Worm (Caenorhabditis elegans) whole organism, dauer: ENCODE measurements around the gene H06I04.6.

ENCODE experiments used
- unc-62 ChIP-seq: sonication (generic microtip); optimal IDR thresholded peaks from 2 replicates; lab custom pipeline; 2017; ENCODE audit warnings: missing biosample characterization, missing genetic modification reagents, missing genetic modification characterization

H06I04.6 gene

DNA sequence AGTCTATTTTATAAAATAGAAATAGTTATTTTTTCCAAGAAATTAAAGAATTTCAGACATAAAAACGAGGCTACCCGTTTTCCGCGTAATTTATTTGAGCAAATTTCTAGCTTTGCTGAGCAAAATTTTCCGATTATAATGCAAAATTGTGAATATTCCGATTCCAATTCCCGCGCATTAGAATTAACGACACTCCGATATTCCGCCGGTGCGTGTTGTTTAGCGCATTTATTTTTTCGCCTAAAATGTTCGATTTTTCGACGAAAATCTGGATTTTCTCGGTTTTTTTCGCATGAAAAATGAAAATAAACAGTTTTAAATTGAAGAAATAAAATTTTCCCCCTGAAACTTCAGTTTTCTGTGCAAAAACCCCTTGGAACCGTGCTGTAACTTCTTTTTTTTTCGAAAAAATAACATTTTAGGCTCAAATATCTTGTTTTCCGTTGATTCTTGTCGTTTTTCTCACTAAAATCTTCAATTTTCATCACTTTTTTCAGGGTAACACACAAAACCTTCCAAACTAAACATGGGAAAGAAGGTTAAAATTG is 6.0 kb upstream of the H06I04.6 start, which contains the start of gene H06I04.3:
H06I04.3 (plus strand) TSS at position 498 of the 548 bp plus-strand sequence.
- no peak for TF ChIP-seq unc-62 (GFP tag; lab: Kevin White, UChicago)

- no peak for TF ChIP-seq unc-62 (GFP tag; lab: Kevin White, UChicago)
Observed at ce11 chrIII:3069101-3069500, 5.0 kb upstream of the H06I04.6 start.

DNA sequence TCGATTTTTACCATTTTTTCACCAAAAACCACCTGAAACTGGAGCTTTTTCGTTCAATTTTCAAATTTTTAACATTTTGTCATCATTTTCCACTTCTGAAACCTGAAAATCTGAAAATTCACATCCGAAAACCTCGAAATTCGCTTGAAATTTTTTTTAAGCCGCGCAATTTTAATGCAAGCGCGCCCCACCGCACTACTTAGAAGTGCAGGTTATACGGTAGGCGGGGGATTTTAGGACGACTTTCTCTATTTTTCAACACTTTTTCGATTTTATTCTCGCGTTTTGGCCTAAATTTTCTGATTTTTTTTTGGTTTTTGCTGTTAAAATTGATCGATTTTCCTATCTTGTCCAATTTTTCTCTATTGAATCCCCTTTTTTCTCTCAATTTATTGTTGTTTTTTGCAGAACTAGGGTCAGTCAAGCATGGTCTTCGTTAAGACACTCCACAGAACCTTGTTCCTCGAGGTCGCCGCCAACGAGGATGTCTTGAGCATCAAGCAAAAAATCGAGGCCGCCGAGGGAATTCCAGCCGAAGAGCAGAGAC is 3.8 kb upstream of the H06I04.6 start, which contains the start of gene ubl-1:
ubl-1 (plus strand) TSS at position 402 of the 547 bp plus-strand sequence.
- TF ChIP-seq unc-62 (GFP tag; lab: Kevin White, UChicago), result no peak

DNA sequence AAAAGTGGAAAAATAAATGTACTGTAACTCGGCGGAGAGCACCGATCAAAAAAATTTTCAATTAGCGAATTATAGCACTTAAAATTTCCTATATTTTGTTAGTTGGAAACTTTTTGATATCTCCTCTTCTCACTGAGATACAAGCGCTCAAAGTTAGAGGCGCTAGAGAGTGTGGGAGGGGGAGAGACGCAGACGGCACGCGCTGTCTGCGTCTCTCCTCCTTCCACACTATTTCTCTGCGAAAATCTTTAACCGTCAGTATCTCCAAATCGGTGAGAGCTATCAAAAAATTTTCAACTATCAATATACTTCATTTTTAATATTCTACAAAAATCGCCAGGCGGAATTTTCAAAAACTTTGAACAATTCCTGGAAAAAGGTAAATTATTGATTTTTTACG is 2.6 kb upstream of the H06I04.6 start:
- no peak for TF ChIP-seq unc-62 (GFP tag; lab: Kevin White, UChicago)

DNA sequence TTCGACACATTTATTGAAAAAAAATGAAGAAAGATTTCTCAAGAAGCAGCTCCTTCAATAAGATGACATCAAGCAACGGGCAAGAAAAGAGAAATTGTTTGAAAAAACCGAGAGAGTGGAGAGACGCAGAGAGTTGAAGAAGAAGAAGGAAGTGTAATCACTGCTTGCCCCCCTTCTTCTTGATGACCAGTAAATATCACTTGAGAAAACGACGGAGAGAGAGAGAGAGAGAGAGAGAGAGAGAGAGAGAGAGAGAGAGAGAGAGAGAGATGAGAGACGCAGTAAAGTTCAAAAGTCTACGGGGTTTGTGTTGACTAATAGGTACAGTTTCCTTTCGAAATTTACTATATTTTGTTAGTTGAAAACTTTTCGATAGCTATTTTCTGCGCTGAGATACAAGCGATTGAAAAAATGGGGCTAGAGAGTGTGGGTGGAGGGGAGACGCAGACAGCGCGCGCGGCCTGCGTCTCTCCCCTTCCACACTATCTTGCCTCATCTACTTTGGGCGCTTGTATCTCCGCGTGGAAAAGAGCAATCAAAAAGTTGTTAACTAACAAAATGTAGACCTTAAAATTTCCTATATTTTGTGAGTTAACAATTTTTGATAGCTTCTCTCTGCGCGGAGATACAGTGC is 1.9 kb upstream of the H06I04.6 start:
- TF ChIP-seq unc-62 (GFP tag; lab: Kevin White, UChicago), result no peak

- no peak for TF ChIP-seq unc-62 (GFP tag; lab: Kevin White, UChicago)
Observed at ce11 chrIII:3064566-3064965, 423 bp upstream of the H06I04.6 start.

ce11 chrIII:3063565-3063964 is 578 bp downstream of the H06I04.6 start:
- TF ChIP-seq unc-62 (GFP tag; lab: Kevin White, UChicago), result no peak

DNA sequence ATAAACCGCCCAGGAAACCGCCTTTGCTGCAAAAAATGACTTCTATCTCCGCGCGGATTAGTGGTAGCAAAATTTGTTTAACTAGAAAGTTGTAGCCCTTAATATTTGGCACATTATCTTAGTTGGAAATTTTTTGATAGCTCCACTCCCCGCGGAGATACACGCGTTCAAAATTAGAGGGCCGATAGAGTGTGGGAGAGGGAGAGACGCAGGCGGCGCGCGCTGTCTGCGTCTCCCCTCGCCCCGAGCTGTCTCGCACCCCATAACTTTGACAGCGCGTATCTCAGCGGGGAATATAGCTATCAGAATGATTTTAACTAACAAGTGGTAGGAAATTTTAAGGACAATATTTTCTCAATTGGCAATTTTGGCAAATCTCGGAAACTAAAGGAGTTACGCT is 1.1 kb downstream of the H06I04.6 start:
- no peak for TF ChIP-seq unc-62 (GFP tag; lab: Kevin White, UChicago)

DNA sequence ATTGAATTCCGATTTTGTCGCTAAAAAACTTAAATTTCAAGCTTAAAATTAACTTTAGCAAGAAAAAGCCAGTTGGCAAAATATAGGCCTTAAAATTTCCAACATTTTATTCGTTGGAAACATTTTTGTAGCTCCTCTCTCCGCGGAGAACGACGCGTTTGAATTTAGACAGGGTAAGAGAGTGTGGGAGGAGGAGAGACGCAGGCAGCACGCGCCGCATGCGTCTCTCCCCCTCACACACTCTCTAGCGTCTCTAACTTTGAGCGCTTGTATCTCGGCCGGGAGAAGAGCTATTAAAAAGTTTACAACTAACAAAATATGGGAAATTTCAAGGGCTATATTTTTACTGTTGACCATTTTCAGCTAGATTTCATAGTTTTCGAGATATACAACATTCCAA is 2.9 kb downstream of the H06I04.6 start:
- no peak for TF ChIP-seq unc-62 (GFP tag; lab: Kevin White, UChicago)

- no peak for TF ChIP-seq unc-62 (GFP tag; lab: Kevin White, UChicago)
Observed at ce11 chrIII:3060262-3060661, 3.9 kb downstream of the H06I04.6 start, which contains the start of gene fipr-29. fipr-29 (minus strand) TSS chrIII:3060362.

DNA sequence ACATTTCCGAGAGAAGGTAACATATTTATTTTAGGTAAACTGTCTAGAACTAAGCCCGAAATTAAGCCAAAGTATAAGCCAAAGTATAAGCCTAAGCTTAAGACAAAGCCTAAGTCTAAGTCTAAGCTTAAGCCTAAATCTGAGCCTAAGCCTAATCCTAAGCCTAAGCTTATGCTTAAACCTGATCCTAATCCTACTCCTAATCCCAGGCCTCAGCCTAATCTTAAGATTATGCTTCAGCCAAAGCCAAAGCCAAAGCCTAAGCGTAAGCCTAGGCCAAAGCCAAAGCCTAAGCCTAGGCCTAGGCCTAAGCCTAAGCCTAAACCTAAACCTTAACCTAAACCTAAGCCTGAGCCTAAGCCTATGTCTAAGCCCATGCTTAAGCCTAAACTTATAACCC is 8.3 kb downstream of the H06I04.6 start:
- TF ChIP-seq unc-62 (GFP tag; lab: Kevin White, UChicago), result no peak

- TF ChIP-seq unc-62 (GFP tag; lab: Kevin White, UChicago), result no peak
Observed at ce11 chrIII:3047909-3048308, 16.2 kb downstream of the H06I04.6 start.

DNA sequence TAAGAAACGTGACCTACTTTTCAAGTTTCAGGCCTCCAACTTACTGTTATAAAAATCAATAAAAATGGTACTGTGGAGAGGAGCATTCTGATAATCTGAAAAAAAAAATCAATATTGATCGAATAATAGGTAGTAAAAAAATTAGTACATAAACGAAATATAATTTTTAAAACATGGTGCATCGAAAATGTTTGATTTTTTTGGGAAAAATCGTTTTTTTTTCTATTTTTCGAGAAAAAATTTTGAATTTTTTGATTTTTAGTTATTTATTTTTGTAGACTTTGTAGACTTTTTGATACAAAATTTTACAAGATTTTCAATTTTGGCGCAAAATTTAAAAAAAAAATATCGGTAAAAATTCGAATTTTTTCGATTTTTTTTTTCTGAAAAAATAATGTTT is 17.1 kb downstream of the H06I04.6 start, which contains the start of gene cutl-25:
cutl-25 (minus strand) TSS at position 101 of the 400 bp plus-strand sequence.
- no peak for TF ChIP-seq unc-62 (GFP tag; lab: Kevin White, UChicago)

ce11 chrIII:3040735-3041439 is 23.3 kb downstream of the H06I04.6 start, which contains the start of gene daf-2:
daf-2 (minus strand) TSS chrIII:3040846.
- no peak for TF ChIP-seq unc-62 (GFP tag; lab: Kevin White, UChicago)

DNA sequence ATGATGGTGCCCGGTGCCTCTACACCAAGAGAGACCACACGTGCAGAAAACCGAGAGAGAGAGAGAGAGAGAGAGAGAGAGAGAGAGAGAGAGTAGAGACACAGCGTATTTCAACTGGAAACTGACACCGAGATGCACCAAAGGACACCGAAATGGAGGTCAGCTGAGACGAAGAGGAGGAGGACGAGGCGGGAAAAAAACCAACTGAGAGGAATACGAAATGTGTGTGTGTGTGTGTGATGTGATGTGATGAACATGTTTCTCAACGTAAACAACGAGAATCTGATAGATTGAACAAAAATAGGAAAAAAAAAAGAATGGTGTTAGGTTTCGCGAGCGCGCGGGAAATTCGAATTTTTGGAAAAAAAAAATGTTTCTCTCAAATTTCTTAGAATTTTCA is 26.8 kb downstream of the H06I04.6 start:
- TF ChIP-seq unc-62 (GFP tag; lab: Kevin White, UChicago), result no peak

DNA sequence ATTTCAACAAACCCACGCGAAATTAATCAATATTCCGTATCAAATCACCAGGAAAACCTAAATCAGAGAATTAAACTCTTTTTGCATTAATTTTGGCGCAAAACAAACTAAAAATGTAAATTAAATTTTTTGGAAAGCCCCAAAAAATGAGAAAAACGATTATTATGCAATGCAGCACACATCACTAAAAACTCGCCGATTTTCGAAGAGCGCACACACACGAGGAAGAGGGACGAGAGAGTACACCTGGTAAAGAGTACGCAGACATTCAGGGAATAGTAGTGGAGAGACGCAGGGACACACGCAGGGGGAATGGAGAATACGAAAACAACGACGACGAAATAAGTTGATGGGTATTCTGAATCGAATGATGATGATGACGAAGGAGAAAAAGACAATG is 28.2 kb downstream of the H06I04.6 start:
- TF ChIP-seq unc-62 (GFP tag; lab: Kevin White, UChicago), result no peak
